Fruit fly (Drosophila melanogaster) S2 (cell line): ENCODE measurements around the gene Galphai.

Experiments
- CG8478 ChIP-seq: fragments of >200 bp; optimal IDR thresholded peaks from 2 replicates; lab custom pipeline; 2018
- CTCF ChIP-seq, 2 experiments: fragments of >200 bp; optimal IDR thresholded peaks; 2 replicates each; lab custom pipeline; 2018

DNA sequence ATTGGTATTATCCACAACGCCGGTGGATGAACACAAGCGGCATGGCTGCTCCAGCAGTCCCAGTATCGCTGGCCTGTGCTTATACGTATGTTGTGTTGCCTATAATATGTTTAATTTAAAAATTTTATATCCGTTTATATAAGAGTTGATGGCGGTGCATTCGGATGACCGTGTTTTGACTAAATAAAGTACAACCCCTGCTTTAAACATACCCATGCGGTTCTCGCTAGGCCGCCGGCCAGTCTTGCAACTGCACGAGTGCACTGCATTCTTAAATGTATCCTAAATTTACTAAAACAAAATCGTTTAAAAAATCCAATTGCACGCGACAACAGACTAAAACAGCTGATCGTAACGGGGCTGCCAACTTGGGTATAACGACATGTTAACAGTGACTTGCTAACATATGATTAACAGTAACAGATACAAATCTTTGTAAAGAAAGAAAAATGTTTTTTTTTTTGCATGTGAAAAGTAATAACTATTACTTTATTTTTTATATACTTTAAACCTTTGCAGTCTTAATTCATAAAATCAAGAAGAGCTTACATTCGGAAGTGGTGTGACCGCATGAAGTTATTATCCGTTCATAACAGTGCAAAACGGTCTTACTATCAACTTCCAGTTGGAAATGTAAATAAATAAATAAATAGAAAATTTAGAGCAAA is 22.0 kb downstream of the Galphai start, which contains the start of the genes Uqcc1 and Surf1:
- TF ChIP-seq CTCF (optimal IDR thresholded peaks at IDR 0.05; lab: Kevin White, UChicago) (no peak), CG8478 (lab: Kevin White, UChicago) (no peak)
